Worm (Caenorhabditis elegans): ENCODE data around the gene C25F9.11.

ce11 chrV:19468083-19468482 lies 35.2 kb upstream of the C25F9.11 start, which contains the start of gene Y43F8B.12:
- TF ChIP-seq ztf-3 (GFP tag; optimal IDR thresholded peaks at IDR 0.05) (no peak), T07F8.4 (tag; optimal IDR thresholded peaks at IDR 0.05) (no peak), lin-26 (GFP tag; IDR thresholded peaks at IDR 0.05) (no peak), ztf-25 (GFP tag; IDR thresholded peaks at IDR 0.05) (no peak), atf-7 (tag; optimal IDR thresholded peaks at IDR 0.05) (no peak)
